Worm (Caenorhabditis elegans): Measurements from ENCODE around the gene C30B5.17.

The C30B5.17 gene

ce11 chrII:6236093-6236945 is 33.5 kb upstream of the C30B5.17 start:
- no peak for TF ChIP-seq ztf-23 (GFP tag; IDR thresholded peaks at IDR 0.05)
- no peak for TF ChIP-seq klf-2 (GFP tag; conservative IDR thresholded peaks at IDR 0.05)
- TF ChIP-seq ztf-29 (GFP tag; IDR thresholded peaks at IDR 0.05): no peak
- no peak for TF ChIP-seq med-1 (GFP tag; optimal IDR thresholded peaks at IDR 0.05; ENCODE audit: insufficient read depth)
- no peak for TF ChIP-seq flt-1 (GFP tag; IDR thresholded peaks at IDR 0.05)
- no peak for TF ChIP-seq tab-1 (GFP tag; IDR thresholded peaks at IDR 0.05)
- no peak for TF ChIP-seq ref-1 (GFP tag; conservative IDR thresholded peaks at IDR 0.05)
- TF ChIP-seq cog-1 (tag; optimal IDR thresholded peaks at IDR 0.05): no peak
- no peak for TF ChIP-seq T22C8.4 (GFP tag; IDR thresholded peaks at IDR 0.05)

DNA sequence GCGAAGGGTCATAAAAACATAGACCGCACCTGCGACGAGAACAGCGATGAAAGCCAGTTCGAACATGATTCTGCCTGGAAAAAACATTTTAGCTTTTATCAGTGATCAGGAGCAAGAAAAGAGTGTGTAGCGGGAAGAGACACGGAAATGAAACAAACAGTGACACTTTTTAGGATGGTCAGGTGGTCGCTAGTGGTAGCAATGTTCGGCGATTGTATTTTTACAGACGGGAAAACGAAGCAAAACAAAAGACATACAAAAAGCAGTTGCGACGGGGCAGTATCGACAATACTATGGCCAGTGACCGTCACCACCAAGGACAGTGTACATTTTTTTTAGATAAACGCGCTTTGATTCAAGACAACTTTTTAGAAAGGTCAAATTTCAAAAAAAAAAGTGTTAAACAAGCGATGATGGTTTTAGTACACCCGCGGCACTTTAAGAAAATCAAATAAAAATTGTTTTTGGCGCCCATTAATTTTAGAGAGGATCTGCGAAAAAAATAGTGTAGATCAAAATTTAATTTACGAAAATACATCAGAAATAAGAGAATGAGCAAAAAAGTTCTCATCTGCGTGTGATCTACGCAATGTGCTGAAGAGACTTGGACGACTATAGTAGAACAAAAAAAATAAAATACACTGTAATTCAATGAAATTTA is 32.8 kb upstream of the C30B5.17 start, which contains the start of gene T24H7.9:
Gene T24H7.9 (minus strand): TSS at position 74 of the 661 bp plus-strand sequence.
- TF ChIP-seq ztf-23 (GFP tag; IDR thresholded peaks at IDR 0.05): no peak
- no peak for TF ChIP-seq klf-2 (GFP tag; conservative IDR thresholded peaks at IDR 0.05)
- no peak for TF ChIP-seq ref-1 (GFP tag; conservative IDR thresholded peaks at IDR 0.05)

DNA sequence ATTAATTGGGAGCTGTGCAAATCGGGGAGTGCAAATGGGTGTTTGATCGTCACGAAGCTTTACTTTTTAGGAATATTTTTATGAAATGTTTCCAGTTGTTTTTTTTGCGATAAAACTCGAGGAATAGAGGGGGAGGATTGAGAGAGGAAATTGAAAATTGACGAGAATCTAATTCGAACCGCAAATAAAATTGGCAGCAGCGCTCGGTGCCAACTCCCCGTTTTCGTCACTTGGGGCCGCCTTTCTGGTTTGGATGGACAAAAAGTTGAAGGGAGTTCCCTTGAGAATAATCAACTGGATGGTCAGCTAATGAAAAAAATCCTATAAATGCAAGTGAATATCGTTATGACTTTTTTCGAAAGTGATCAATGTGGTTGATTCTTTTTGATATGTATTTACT is 27.3 kb upstream of the C30B5.17 start:
- TF ChIP-seq med-1 (GFP tag; optimal IDR thresholded peaks at IDR 0.05; ENCODE audit: insufficient read depth) (no peak), T22C8.4 (GFP tag; IDR thresholded peaks at IDR 0.05) (no peak), cog-1 (tag; optimal IDR thresholded peaks at IDR 0.05) (no peak), ztf-29 (GFP tag; IDR thresholded peaks at IDR 0.05) (no peak), ztf-23 (GFP tag; IDR thresholded peaks at IDR 0.05) (no peak), flt-1 (GFP tag; IDR thresholded peaks at IDR 0.05) (no peak), tab-1 (GFP tag; IDR thresholded peaks at IDR 0.05) (no peak), klf-2 (GFP tag; conservative IDR thresholded peaks at IDR 0.05) (no peak), ref-1 (GFP tag; conservative IDR thresholded peaks at IDR 0.05) (no peak)

DNA sequence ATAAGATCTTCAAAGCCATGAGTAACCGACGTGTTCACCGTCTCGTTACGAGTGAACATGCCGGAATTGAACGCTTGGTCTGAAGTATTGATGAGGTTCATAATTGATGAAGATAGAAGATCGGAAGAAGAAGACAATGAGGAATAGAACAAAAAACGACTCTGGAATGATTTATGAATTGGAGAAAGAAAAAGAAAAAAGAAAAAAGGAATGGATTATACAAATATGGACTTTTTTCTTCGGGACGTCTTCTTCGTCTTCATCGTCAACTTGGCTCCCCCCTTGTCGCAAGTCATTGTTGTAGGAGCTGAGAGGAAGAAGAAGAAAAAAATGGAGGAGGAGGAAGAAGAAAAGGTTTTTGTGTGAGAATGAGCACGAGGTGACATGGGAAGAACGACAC is 24.2 kb upstream of the C30B5.17 start, which contains the start of gene srsy-2:
Gene srsy-2 (minus strand): TSS at position 101 of the 400 bp plus-strand sequence.
- TF ChIP-seq ref-1 (GFP tag; conservative IDR thresholded peaks at IDR 0.05): no peak

- TF ChIP-seq ref-1 (GFP tag; conservative IDR thresholded peaks at IDR 0.05): no peak
- TF ChIP-seq cog-1 (tag; optimal IDR thresholded peaks at IDR 0.05): no peak
- no peak for TF ChIP-seq tab-1 (GFP tag; IDR thresholded peaks at IDR 0.05)
- TF ChIP-seq med-1 (GFP tag; optimal IDR thresholded peaks at IDR 0.05; ENCODE audit: insufficient read depth): no peak
- no peak for TF ChIP-seq ztf-29 (GFP tag; IDR thresholded peaks at IDR 0.05)
- TF ChIP-seq ztf-23 (GFP tag; IDR thresholded peaks at IDR 0.05): no peak
Measured at ce11 chrII:6223755-6224154, 20.9 kb upstream of the C30B5.17 start.

ce11 chrII:6222558-6222957 is 19.7 kb upstream of the C30B5.17 start, which contains the start of gene C30B5.6:
C30B5.6 (minus strand) TSS chrII:6222658.
- TF ChIP-seq klf-2 (GFP tag; conservative IDR thresholded peaks at IDR 0.05) (no peak), ztf-23 (GFP tag; IDR thresholded peaks at IDR 0.05) (no peak), ztf-29 (GFP tag; IDR thresholded peaks at IDR 0.05) (no peak), cog-1 (tag; optimal IDR thresholded peaks at IDR 0.05) (no peak), flt-1 (GFP tag; IDR thresholded peaks at IDR 0.05) (no peak), ref-1 (GFP tag; conservative IDR thresholded peaks at IDR 0.05) (no peak), T22C8.4 (GFP tag; IDR thresholded peaks at IDR 0.05) (no peak), tab-1 (GFP tag; IDR thresholded peaks at IDR 0.05) (no peak), med-1 (GFP tag; optimal IDR thresholded peaks at IDR 0.05; ENCODE audit: insufficient read depth) (no peak)

DNA sequence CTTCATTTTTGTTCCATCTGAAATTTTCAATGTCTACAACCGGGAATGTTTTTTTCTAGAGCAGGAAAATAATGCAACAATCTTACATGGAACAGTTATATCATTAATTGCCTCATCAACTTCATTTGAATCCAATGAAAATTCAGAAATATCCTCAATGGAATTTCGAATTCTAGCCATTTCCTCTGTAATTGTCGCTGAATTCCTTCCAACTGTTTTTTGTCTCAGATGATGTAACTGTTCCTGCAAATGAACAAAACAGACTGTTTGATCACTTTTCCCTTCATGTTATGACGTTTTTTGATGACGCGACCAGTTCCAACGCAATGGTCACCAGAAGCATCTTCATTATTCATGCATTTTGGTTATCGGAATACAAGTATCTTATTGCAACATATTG is 18.7 kb upstream of the C30B5.17 start:
- TF ChIP-seq tab-1 (GFP tag; IDR thresholded peaks at IDR 0.05) (no peak), ref-1 (GFP tag; conservative IDR thresholded peaks at IDR 0.05) (no peak), flt-1 (GFP tag; IDR thresholded peaks at IDR 0.05) (no peak), cog-1 (tag; optimal IDR thresholded peaks at IDR 0.05) (no peak), klf-2 (GFP tag; conservative IDR thresholded peaks at IDR 0.05) (no peak), ztf-23 (GFP tag; IDR thresholded peaks at IDR 0.05) (no peak), med-1 (GFP tag; optimal IDR thresholded peaks at IDR 0.05; ENCODE audit: insufficient read depth) (no peak), T22C8.4 (GFP tag; IDR thresholded peaks at IDR 0.05) (no peak), ztf-29 (GFP tag; IDR thresholded peaks at IDR 0.05) (no peak)

DNA sequence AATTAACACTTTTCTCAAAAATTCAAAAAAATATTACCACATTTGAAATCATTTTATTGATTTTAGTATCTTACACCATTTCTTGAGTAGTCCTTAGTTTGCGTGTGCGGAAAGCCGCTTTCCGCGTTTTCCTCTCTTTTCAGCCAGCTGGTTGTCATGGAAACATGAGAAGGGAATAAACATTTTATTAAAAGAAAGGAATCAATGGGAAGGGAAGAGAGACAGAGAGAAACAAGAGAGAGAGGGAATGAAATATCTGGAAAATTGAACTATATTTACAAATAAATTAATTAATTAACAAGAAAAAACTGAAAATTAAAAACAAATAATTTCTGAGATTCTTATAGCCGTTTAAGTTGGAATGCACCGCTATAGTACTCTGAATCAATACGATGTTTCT is 16.5 kb upstream of the C30B5.17 start, which contains the start of gene mks-2:
Gene mks-2 (minus strand): TSS at position 101 of the 400 bp plus-strand sequence.
- TF ChIP-seq ztf-29 (GFP tag; IDR thresholded peaks at IDR 0.05): no peak
- TF ChIP-seq ztf-23 (GFP tag; IDR thresholded peaks at IDR 0.05): no peak
- no peak for TF ChIP-seq T22C8.4 (GFP tag; IDR thresholded peaks at IDR 0.05)
- TF ChIP-seq med-1 (GFP tag; optimal IDR thresholded peaks at IDR 0.05; ENCODE audit: insufficient read depth): no peak
- no peak for TF ChIP-seq cog-1 (tag; optimal IDR thresholded peaks at IDR 0.05)
- no peak for TF ChIP-seq klf-2 (GFP tag; conservative IDR thresholded peaks at IDR 0.05)
- TF ChIP-seq tab-1 (GFP tag; IDR thresholded peaks at IDR 0.05): no peak
- TF ChIP-seq flt-1 (GFP tag; IDR thresholded peaks at IDR 0.05): no peak
- no peak for TF ChIP-seq ref-1 (GFP tag; conservative IDR thresholded peaks at IDR 0.05)

- TF ChIP-seq flt-1 (GFP tag; IDR thresholded peaks at IDR 0.05) (no peak), ref-1 (GFP tag; conservative IDR thresholded peaks at IDR 0.05) (no peak), med-1 (GFP tag; optimal IDR thresholded peaks at IDR 0.05; ENCODE audit: insufficient read depth) (no peak), ztf-29 (GFP tag; IDR thresholded peaks at IDR 0.05) (no peak), tab-1 (GFP tag; IDR thresholded peaks at IDR 0.05) (no peak), klf-2 (GFP tag; conservative IDR thresholded peaks at IDR 0.05) (no peak), T22C8.4 (GFP tag; IDR thresholded peaks at IDR 0.05) (no peak), ztf-23 (GFP tag; IDR thresholded peaks at IDR 0.05) (no peak), cog-1 (tag; optimal IDR thresholded peaks at IDR 0.05) (no peak)
Measured at ce11 chrII:6208116-6208515, 5.3 kb upstream of the C30B5.17 start, which contains the start of gene daf-37. daf-37 (minus strand) TSS chrII:6208216.
